Fruit fly (Drosophila melanogaster) whole organism, embryonic: Measurements from ENCODE around the gene CG3224.

Source experiments
- ATbp ChIP-seq: fragments of 200-800 bp; sonication (Bioruptor generic); optimal IDR thresholded peaks from 2 replicates; lab custom pipeline; 2017; ENCODE audit warnings: missing biosample characterization, mild to moderate bottlenecking, missing genetic modification characterization, missing genetic modification reagents
- Abd-B ChIP-seq: fragments of 200-800 bp; sonication (Bioruptor generic); optimal IDR thresholded peaks from 2 replicates; lab custom pipeline; 2018; ENCODE audit warnings: missing biosample characterization, mild to moderate bottlenecking, missing genetic modification characterization, moderate library complexity
- Aef1 ChIP-seq: fragments of 200-800 bp; sonication (Bioruptor generic); IDR thresholded peaks from 3 replicates; pipeline ENCODE4 v1.3.6; 2022; ENCODE audit warnings: missing biosample characterization, missing genetic modification characterization
- BEAF-32 ChIP-seq: fragments of 200-800 bp; sonication (Bioruptor generic); optimal IDR thresholded peaks from 3 replicates; lab custom pipeline; 2017; ENCODE audit warnings: missing biosample characterization, missing genetic modification characterization, mild to moderate bottlenecking, moderate library complexity, missing genetic modification reagents
- C15 ChIP-seq: fragments of 200-800 bp; sonication (Bioruptor generic); IDR thresholded peaks from 3 replicates; pipeline ENCODE4 v1.3.6; 2022; ENCODE audit warnings: missing biosample characterization, missing genetic modification characterization
- CG1024 ChIP-seq: fragments of 200-800 bp; sonication (Bioruptor generic); IDR thresholded peaks from 2 replicates; pipeline ENCODE4 v1.3.6; 2022; ENCODE audit warnings: missing biosample characterization, missing genetic modification characterization
- CG10366 ChIP-seq: fragments of 200-800 bp; sonication (Bioruptor generic); IDR thresholded peaks from 2 replicates; pipeline ENCODE4 v1.3.6; 2022; ENCODE audit warnings: missing biosample characterization, missing genetic modification characterization
- CG11247 ChIP-seq: fragments of 200-800 bp; sonication (Bioruptor generic); IDR thresholded peaks from 2 replicates; pipeline ENCODE4 v1.3.6; 2022; ENCODE audit warnings: missing biosample characterization, missing genetic modification characterization
- CG12071 ChIP-seq: fragments of 200-800 bp; sonication (Bioruptor generic); optimal IDR thresholded peaks from 3 replicates; lab custom pipeline; 2018; ENCODE audit warnings: missing biosample characterization, mild to moderate bottlenecking, missing genetic modification characterization
- CG12104 ChIP-seq: fragments of 200-800 bp; sonication (Bioruptor generic); optimal IDR thresholded peaks from 3 replicates; lab custom pipeline; 2016; ENCODE audit warnings: missing biosample characterization, missing genetic modification characterization
- CG12155 ChIP-seq: fragments of 200-800 bp; sonication (Bioruptor generic); optimal IDR thresholded peaks from 3 replicates; lab custom pipeline; 2016; ENCODE audit warnings: missing biosample characterization, missing genetic modification characterization
- CG13296 ChIP-seq: fragments of 200-800 bp; sonication (Bioruptor generic); optimal IDR thresholded peaks from 3 replicates; lab custom pipeline; 2018; ENCODE audit warnings: missing biosample characterization, mild to moderate bottlenecking, missing genetic modification characterization
- CG14050 ChIP-seq: fragments of 200-800 bp; sonication (Bioruptor generic); IDR thresholded peaks from 3 replicates; pipeline ENCODE4 v1.3.6; 2022; ENCODE audit warnings: missing biosample characterization, missing genetic modification characterization
- CG14667 ChIP-seq: fragments of 200-800 bp; sonication (Bioruptor generic); IDR thresholded peaks from 2 replicates; pipeline ENCODE4 v1.3.6; 2022; ENCODE audit warnings: missing biosample characterization, missing genetic modification characterization
- CG1603 ChIP-seq: fragments of 200-800 bp; sonication (Bioruptor generic); optimal IDR thresholded peaks from 2 replicates; lab custom pipeline; 2019; ENCODE audit warnings: missing biosample characterization, mild to moderate bottlenecking, missing genetic modification characterization, moderate library complexity
- CG17568 ChIP-seq: fragments of 200-800 bp; sonication (Bioruptor generic); optimal IDR thresholded peaks from 2 replicates; lab custom pipeline; 2018; ENCODE audit warnings: missing biosample characterization, mild to moderate bottlenecking, missing genetic modification characterization, moderate library complexity
- CG17802 ChIP-seq: fragments of 200-800 bp; sonication (Bioruptor generic); optimal IDR thresholded peaks from 2 replicates; lab custom pipeline; 2018; ENCODE audit warnings: missing biosample characterization, mild to moderate bottlenecking, missing genetic modification characterization, moderate library complexity
- CG17829 ChIP-seq: fragments of 200-800 bp; optimal IDR thresholded peaks from 2 replicates; lab custom pipeline; 2019; ENCODE audit warnings: missing biosample characterization, mild to moderate bottlenecking, missing genetic modification characterization, moderate library complexity
- CG1792 ChIP-seq: fragments of 200-800 bp; sonication (Bioruptor generic); optimal IDR thresholded peaks from 2 replicates; lab custom pipeline; 2016; ENCODE audit warnings: missing biosample characterization, missing genetic modification characterization
- CG2889 ChIP-seq: fragments of 200-800 bp; sonication (Bioruptor generic); IDR thresholded peaks from 3 replicates; pipeline ENCODE4 v1.3.6; 2022; ENCODE audit warnings: missing biosample characterization, missing genetic modification characterization
- CG32772 ChIP-seq: fragments of 200-800 bp; sonication (Bioruptor generic); IDR thresholded peaks from 2 replicates; pipeline ENCODE4 v1.3.6; 2022; ENCODE audit warnings: missing biosample characterization, missing genetic modification characterization
- CG4820 ChIP-seq: fragments of 200-800 bp; sonication (Bioruptor generic); optimal IDR thresholded peaks from 3 replicates; lab custom pipeline; 2016; ENCODE audit warnings: missing biosample characterization, missing genetic modification characterization
- CG7271 ChIP-seq: fragments of 200-800 bp; sonication (Bioruptor generic); optimal IDR thresholded peaks from 2 replicates; lab custom pipeline; 2018; ENCODE audit warnings: missing biosample characterization, mild to moderate bottlenecking, missing genetic modification characterization, moderate library complexity
- CG7556 ChIP-seq: fragments of 200-800 bp; sonication (Bioruptor generic); optimal IDR thresholded peaks from 2 replicates; lab custom pipeline; 2017; ENCODE audit warnings: missing biosample characterization, mild to moderate bottlenecking, missing genetic modification characterization
- CG8765 ChIP-seq: fragments of 200-800 bp; sonication (Bioruptor generic); IDR thresholded peaks from 2 replicates; pipeline ENCODE4 v1.3.6; 2022; ENCODE audit warnings: missing biosample characterization, missing genetic modification characterization
- CG9727 ChIP-seq: fragments of 200-800 bp; sonication (Bioruptor generic); optimal IDR thresholded peaks from 3 replicates; lab custom pipeline; 2017; ENCODE audit warnings: missing biosample characterization, mild to moderate bottlenecking, missing genetic modification characterization
- CHES-1-like ChIP-seq: fragments of 200-800 bp; sonication (Bioruptor generic); optimal IDR thresholded peaks from 2 replicates; lab custom pipeline; 2016; ENCODE audit warnings: missing biosample characterization, missing genetic modification characterization
- CkIIα-i1 ChIP-seq: fragments of 200-800 bp; sonication (Bioruptor generic); IDR thresholded peaks from 2 replicates; pipeline ENCODE4 v1.3.6; 2022; ENCODE audit warnings: missing biosample characterization, missing genetic modification characterization
- GATAe ChIP-seq: fragments of 200-800 bp; sonication (Bioruptor generic); conservative IDR thresholded peaks from 2 replicates; pipeline ENCODE4 v1.3.6; 2022; ENCODE audit warnings: missing biosample characterization, missing genetic modification characterization
- Gug ChIP-seq: fragments of 200-800 bp; sonication (Bioruptor generic); IDR thresholded peaks from 4 replicates; pipeline ENCODE4 v1.3.6; 2022; ENCODE audit warnings: missing biosample characterization, missing genetic modification characterization
- HLH3B ChIP-seq: fragments of 200-800 bp; sonication (Bioruptor generic); IDR thresholded peaks from 2 replicates; pipeline ENCODE4 v1.3.6; 2022; ENCODE audit warnings: missing biosample characterization, missing genetic modification characterization
- Lim3 ChIP-seq: fragments of 200-800 bp; sonication (Bioruptor generic); IDR thresholded peaks from 2 replicates; pipeline ENCODE4 v1.3.6; 2022; ENCODE audit warnings: missing biosample characterization, missing genetic modification characterization
- Med ChIP-seq: fragments of 200-800 bp; sonication (Bioruptor generic); peaks from one replicate; lab custom pipeline; 2016; ENCODE audit warnings: missing biosample characterization, missing genetic modification characterization, mild to moderate bottlenecking, inconsistent platforms, moderate library complexity
- Rfx ChIP-seq: fragments of 200-800 bp; sonication (Bioruptor generic); IDR thresholded peaks from 2 replicates; pipeline ENCODE4 v1.3.6; 2022; ENCODE audit warnings: missing biosample characterization, missing genetic modification characterization
- ab ChIP-seq: fragments of 200-800 bp; sonication (Bioruptor generic); optimal IDR thresholded peaks from 2 replicates; lab custom pipeline; 2016; ENCODE audit warnings: missing biosample characterization, missing genetic modification characterization
- bbx ChIP-seq: fragments of 200-800 bp; sonication (Bioruptor generic); IDR thresholded peaks from 2 replicates; pipeline ENCODE4 v1.3.6; 2022; ENCODE audit warnings: missing biosample characterization, missing genetic modification characterization; ENCODE audit not compliant: partially characterized antibody
- btn ChIP-seq: fragments of 200-800 bp; sonication (Bioruptor generic); optimal IDR thresholded peaks from 2 replicates; lab custom pipeline; 2016; ENCODE audit warnings: missing biosample characterization, missing genetic modification characterization
- dan ChIP-seq: fragments of 200-800 bp; sonication (Bioruptor generic); IDR thresholded peaks from 2 replicates; pipeline ENCODE4 v1.3.6; 2022; ENCODE audit warnings: missing biosample characterization, missing genetic modification characterization
- eyg ChIP-seq: fragments of 200-800 bp; sonication (Bioruptor generic); optimal IDR thresholded peaks from 3 replicates; lab custom pipeline; 2016; ENCODE audit warnings: missing biosample characterization, missing genetic modification characterization
- jumu ChIP-seq: fragments of 200-800 bp; sonication (Bioruptor generic); optimal IDR thresholded peaks from 3 replicates; lab custom pipeline; 2016; ENCODE audit warnings: missing biosample characterization, missing genetic modification characterization
- lov ChIP-seq, 2 experiments: fragments of 200-800 bp in 1 of 2; fragments of >200 bp in 1 of 2; sonication (Bioruptor generic) in 1 of 2; IDR thresholded peaks in 1 of 2; optimal IDR thresholded peaks in 1 of 2; 2 replicates in 1 of 2; 3 replicates in 1 of 2; pipeline versions ENCODE4 v1.3.6 to Lab custom; 2017 to 2022; ENCODE audit warnings: missing biosample characterization in 1 of 2, missing genetic modification characterization in 1 of 2
- nom ChIP-seq: fragments of 200-800 bp; sonication (Bioruptor generic); optimal IDR thresholded peaks from 2 replicates; lab custom pipeline; 2017; ENCODE audit warnings: missing biosample characterization, missing genetic modification characterization, mild to moderate bottlenecking, moderate library complexity, missing genetic modification reagents
- oc ChIP-seq: fragments of 200-800 bp; sonication (Bioruptor generic); optimal IDR thresholded peaks from 2 replicates; lab custom pipeline; 2018; ENCODE audit warnings: missing biosample characterization, mild to moderate bottlenecking, missing genetic modification characterization, moderate library complexity
- psq ChIP-seq: fragments of 200-800 bp; sonication (Bioruptor generic); optimal IDR thresholded peaks from 2 replicates; lab custom pipeline; 2017; ENCODE audit warnings: missing biosample characterization, missing genetic modification characterization
- ranshi ChIP-seq: fragments of 200-800 bp; sonication (Bioruptor generic); IDR thresholded peaks from 2 replicates; pipeline ENCODE4 v1.3.6; 2022; ENCODE audit warnings: missing biosample characterization, missing genetic modification characterization
- sc ChIP-seq, 3 experiments: fragments of >200 bp in 2 of 3; fragments of 200-800 bp in 1 of 3; sonication (Bioruptor generic) in 1 of 3; optimal IDR thresholded peaks; 2 replicates in 2 of 3; 3 replicates in 1 of 3; lab custom pipeline; 2017; ENCODE audit warnings: mild to moderate bottlenecking in 1 of 3, missing biosample characterization in 1 of 3, missing genetic modification characterization in 1 of 3, missing genetic modification reagents in 1 of 3
- tgo ChIP-seq: fragments of 200-800 bp; sonication (Bioruptor generic); IDR thresholded peaks from 3 replicates; pipeline ENCODE4 v1.3.6; 2022; ENCODE audit warnings: missing biosample characterization, missing genetic modification characterization
- unpg ChIP-seq: fragments of 200-800 bp; sonication (Bioruptor generic); optimal IDR thresholded peaks from 3 replicates; lab custom pipeline; 2018; ENCODE audit warnings: missing biosample characterization, mild to moderate bottlenecking, missing genetic modification characterization, moderate library complexity
- usp ChIP-seq: fragments of >200 bp; optimal IDR thresholded peaks from 2 replicates; lab custom pipeline; 2017; ENCODE audit warnings: missing biosample characterization, missing genetic modification characterization
- vnd ChIP-seq: fragments of 200-800 bp; sonication (Bioruptor generic); IDR thresholded peaks from 3 replicates; pipeline ENCODE4 v1.3.6; 2022; ENCODE audit warnings: missing biosample characterization, missing genetic modification characterization; ENCODE audit not compliant: partially characterized antibody

Gene CG3224

DNA sequence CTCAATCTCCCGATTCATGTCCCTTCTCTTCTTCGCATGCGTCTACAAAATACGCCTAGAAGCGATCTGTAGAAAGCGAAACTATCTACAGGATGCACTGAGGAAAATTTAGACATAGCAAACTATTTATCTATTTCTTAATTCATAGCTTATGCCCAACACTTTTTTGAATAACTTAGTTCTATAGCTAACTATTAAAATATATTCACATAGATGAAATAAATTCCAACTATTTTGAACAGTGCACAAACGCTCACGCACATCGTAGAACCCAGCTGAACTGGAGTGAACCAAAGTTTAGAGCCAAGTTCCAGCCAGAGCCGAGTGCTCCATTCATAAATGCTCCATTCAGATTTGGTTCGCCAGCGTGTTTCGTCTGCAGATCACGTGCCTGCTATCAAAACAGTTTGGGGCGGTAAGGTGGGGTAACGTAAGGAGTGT lies 39.7 kb downstream of the CG3224 start (continued):
- TF ChIP-seq CG8765 (GFP tag; lab: Robert Waterston, UW) (no peak), sc (optimal IDR thresholded peaks at IDR 0.05; lab: Kevin White, UChicago) (no peak), sc (GFP tag; optimal IDR thresholded peaks at IDR 0.05; lab: Kevin White, UChicago) (no peak), HLH3B (0 out of 2 replicates have a peak, but pooled peaks have one; percentile 24), CG1603 (tag; lab: Kevin White, UChicago) (peak; percentile 42), CG11247 (GFP tag; lab: Robert Waterston, UW) (0 out of 2 replicates have a peak, but pooled peaks have one; percentile 19), Rfx (peak; percentile 75), CG12071 (GFP tag; lab: Kevin White, UChicago) (no peak), CkIIα-i1 (GFP tag; lab: Robert Waterston, UW) (no peak), CG10366 (peak; percentile 53), CG7556 (GFP tag; lab: Kevin White, UChicago) (peak; percentile 27), CG17829 (peak; percentile 47), CG4820 (peak; percentile 9), usp (GFP tag; lab: Kevin White, UChicago) (no peak), CG14050 (GFP tag; lab: Robert Waterston, UW) (0 out of 3 replicates have a peak, but pooled peaks have one; percentile 14), CG17568 (no peak), CG9727 (peak; percentile 68), jumu (GFP tag; lab: Kevin White, UChicago) (peak; percentile 27), eyg (no peak), CG1024 (GFP tag; lab: Robert Waterston, UW) (peak; percentile 46), CG12155 (peak; percentile 28), ab (GFP tag; lab: Kevin White, UChicago) (no peak), nom (GFP tag; lab: Kevin White, UChicago) (peak; percentile 28), CG12104 (GFP tag; lab: Kevin White, UChicago) (peak; percentile 26), CHES-1-like (GFP tag; lab: Kevin White, UChicago) (peak; percentile 21), ATbp (GFP tag; lab: Kevin White, UChicago) (peak; percentile 31), btn (GFP tag; lab: Kevin White, UChicago) (no peak), C15 (no peak), CG14667 (GFP tag; lab: Robert Waterston, UW) (peak; percentile 46; the same call in 1 of the 2 replicates), CG17802 (tag; lab: Kevin White, UChicago) (peak; percentile 8), Med (GFP tag; lab: Kevin White, UChicago) (peak; percentile 86), Aef1 (GFP tag; lab: Robert Waterston, UW) (no peak), BEAF-32 (GFP tag; lab: Kevin White, UChicago) (no peak), bbx (GFP tag; lab: Robert Waterston, UW) (no peak), CG7271 (tag; lab: Kevin White, UChicago) (no peak), Abd-B (GFP tag; lab: Kevin White, UChicago) (peak; percentile 13), CG2889 (GFP tag; lab: Robert Waterston, UW) (no peak), GATAe (GFP tag; lab: Robert Waterston, UW) (no peak), dan (GFP tag; lab: Robert Waterston, UW) (no peak), psq (GFP tag; lab: Kevin White, UChicago) (no peak), tgo (GFP tag; lab: Robert Waterston, UW) (peak; percentile 44; the same call in 2 of the 3 replicates), unpg (GFP tag; lab: Kevin White, UChicago) (peak; percentile 42), Lim3 (no peak), oc (tag; lab: Kevin White, UChicago) (peak; percentile 25), ranshi (peak; percentile 61; the same call in 1 of the 2 replicates), CG13296 (GFP tag; lab: Kevin White, UChicago) (no peak), CG32772 (GFP tag; lab: Robert Waterston, UW) (peak; percentile 45), lov (optimal IDR thresholded peaks at IDR 0.05; lab: Kevin White, UChicago) (no peak), lov (GFP tag; IDR thresholded peaks at IDR 0.05; lab: Robert Waterston, UW) (no peak), Gug (0 out of 4 replicates have a peak, but pooled peaks have one; percentile 4), vnd (GFP tag; lab: Robert Waterston, UW) (no peak), CG1792 (no peak)
